Fruit fly (Drosophila melanogaster) whole organism, embryonic: Measurements from ENCODE around the gene CG6901.

Experiments used
- Asciz ChIP-seq: fragments of 200-800 bp; sonication (Bioruptor generic); optimal IDR thresholded peaks from 2 replicates; lab custom pipeline; 2017; ENCODE audit warnings: missing biosample characterization, mild to moderate bottlenecking, missing genetic modification characterization, missing genetic modification reagents
- BtbVII ChIP-seq: fragments of 200-800 bp; sonication (Bioruptor generic); optimal IDR thresholded peaks from 3 replicates; lab custom pipeline; 2017; ENCODE audit warnings: missing biosample characterization, mild to moderate bottlenecking, missing genetic modification characterization
- CG10654 ChIP-seq: fragments of 200-800 bp; sonication (Bioruptor generic); optimal IDR thresholded peaks from 2 replicates; lab custom pipeline; 2016; ENCODE audit warnings: missing biosample characterization, missing genetic modification characterization
- CG10959 ChIP-seq: fragments of 200-800 bp; sonication (Bioruptor generic); IDR thresholded peaks from 2 replicates; pipeline ENCODE4 v1.3.6; 2022; ENCODE audit warnings: missing biosample characterization, missing genetic modification characterization
- CG11398 ChIP-seq: fragments of 200-800 bp; sonication (Bioruptor generic); optimal IDR thresholded peaks from 2 replicates; lab custom pipeline; 2016; ENCODE audit warnings: missing biosample characterization, missing genetic modification characterization
- CG12744 ChIP-seq: fragments of 200-800 bp; sonication (Bioruptor generic); optimal IDR thresholded peaks from 2 replicates; lab custom pipeline; 2016; ENCODE audit warnings: missing biosample characterization, missing genetic modification characterization
- CG15514 ChIP-seq: fragments of 200-800 bp; sonication (Bioruptor generic); optimal IDR thresholded peaks from 3 replicates; lab custom pipeline; 2017; ENCODE audit warnings: missing biosample characterization, missing genetic modification characterization, mild to moderate bottlenecking, moderate library complexity, missing genetic modification reagents
- CG17359 ChIP-seq: fragments of 200-800 bp; sonication (Bioruptor generic); optimal IDR thresholded peaks from 3 replicates; lab custom pipeline; 2018; ENCODE audit warnings: missing biosample characterization, mild to moderate bottlenecking, missing genetic modification characterization, moderate library complexity
- CG17912 ChIP-seq: fragments of 200-800 bp; sonication (Bioruptor generic); optimal IDR thresholded peaks from 2 replicates; lab custom pipeline; 2018; ENCODE audit warnings: missing biosample characterization, mild to moderate bottlenecking, missing genetic modification characterization
- CG2129 ChIP-seq: fragments of 200-800 bp; sonication (Bioruptor generic); IDR thresholded peaks from 2 replicates; pipeline ENCODE4 v1.3.6; 2022; ENCODE audit warnings: missing biosample characterization, missing genetic modification characterization; ENCODE audit not compliant: partially characterized antibody
- CG2199 ChIP-seq: fragments of 200-800 bp; sonication (Bioruptor generic); IDR thresholded peaks from 3 replicates; pipeline ENCODE4 v1.3.6; 2022; ENCODE audit warnings: missing biosample characterization, missing genetic modification characterization
- CG42726 ChIP-seq: fragments of 200-800 bp; sonication (Bioruptor generic); IDR thresholded peaks from 2 replicates; pipeline ENCODE4 v1.3.6; 2022; ENCODE audit warnings: missing biosample characterization, missing genetic modification characterization; ENCODE audit not compliant: partially characterized antibody
- CG4707 ChIP-seq: fragments of 200-800 bp; sonication (Bioruptor generic); optimal IDR thresholded peaks from 2 replicates; lab custom pipeline; 2018; ENCODE audit warnings: missing biosample characterization, mild to moderate bottlenecking, missing genetic modification characterization, moderate library complexity
- CG6683 ChIP-seq: fragments of 200-800 bp; sonication (Bioruptor generic); optimal IDR thresholded peaks from 2 replicates; lab custom pipeline; 2017; ENCODE audit warnings: missing biosample characterization, mild to moderate bottlenecking, missing genetic modification characterization, missing genetic modification reagents
- CG6765 ChIP-seq: fragments of 200-800 bp; sonication (Bioruptor generic); optimal IDR thresholded peaks from 3 replicates; lab custom pipeline; 2017; ENCODE audit warnings: missing biosample characterization, mild to moderate bottlenecking, missing genetic modification characterization
- CG6791 ChIP-seq: fragments of 200-800 bp; sonication (Bioruptor generic); IDR thresholded peaks from 3 replicates; pipeline ENCODE4 v1.3.6; 2022; ENCODE audit warnings: missing biosample characterization, missing genetic modification characterization; ENCODE audit not compliant: partially characterized antibody
- CG7372 ChIP-seq: fragments of 200-800 bp; sonication (Bioruptor generic); IDR thresholded peaks from 2 replicates; pipeline ENCODE4 v1.3.6; 2022; ENCODE audit warnings: missing biosample characterization, missing genetic modification characterization
- CG8281 ChIP-seq: fragments of 200-800 bp; sonication (Bioruptor generic); optimal IDR thresholded peaks from 2 replicates; lab custom pipeline; 2018; ENCODE audit warnings: missing biosample characterization, mild to moderate bottlenecking, missing genetic modification characterization, moderate library complexity
- CG8765 ChIP-seq: fragments of 200-800 bp; sonication (Bioruptor generic); IDR thresholded peaks from 2 replicates; pipeline ENCODE4 v1.3.6; 2022; ENCODE audit warnings: missing biosample characterization, missing genetic modification characterization
- CG9727 ChIP-seq: fragments of 200-800 bp; sonication (Bioruptor generic); optimal IDR thresholded peaks from 3 replicates; lab custom pipeline; 2017; ENCODE audit warnings: missing biosample characterization, mild to moderate bottlenecking, missing genetic modification characterization
- CoRest ChIP-seq: fragments of 200-800 bp; sonication (Bioruptor generic); optimal IDR thresholded peaks from 3 replicates; lab custom pipeline; 2018; ENCODE audit warnings: missing biosample characterization, mild to moderate bottlenecking, missing genetic modification characterization, moderate library complexity
- D ChIP-seq, 2 experiments: fragments of 200-800 bp in 1 of 2; fragments of >200 bp in 1 of 2; sonication (Bioruptor generic) in 1 of 2; optimal IDR thresholded peaks; 2 replicates in 1 of 2; 3 replicates in 1 of 2; lab custom pipeline; 2017; ENCODE audit warnings: mild to moderate bottlenecking in 1 of 2, missing biosample characterization in 1 of 2, missing genetic modification characterization in 1 of 2, missing genetic modification reagents in 1 of 2
- Dbx ChIP-seq: fragments of 200-800 bp; sonication (Bioruptor generic); IDR thresholded peaks from 3 replicates; pipeline ENCODE4 v1.3.6; 2022; ENCODE audit warnings: missing biosample characterization, missing genetic modification characterization
- Doc3 ChIP-seq: fragments of 200-800 bp; sonication (Bioruptor generic); IDR thresholded peaks from 3 replicates; pipeline ENCODE4 v1.3.6; 2022; ENCODE audit warnings: missing biosample characterization, missing genetic modification characterization; ENCODE audit not compliant: partially characterized antibody
- Hand ChIP-seq: fragments of 200-800 bp; sonication (Bioruptor generic); optimal IDR thresholded peaks from 2 replicates; lab custom pipeline; 2017; ENCODE audit warnings: mild to moderate bottlenecking, missing biosample characterization, missing genetic modification reagents, missing genetic modification characterization
- Hmr ChIP-seq: fragments of 200-800 bp; sonication (Bioruptor generic); optimal IDR thresholded peaks from 3 replicates; lab custom pipeline; 2017; ENCODE audit warnings: mild to moderate bottlenecking, missing biosample characterization, missing genetic modification reagents, missing genetic modification characterization
- Hr78 ChIP-seq, 2 experiments: fragments of 200-800 bp in 1 of 2; fragments of >200 bp in 1 of 2; sonication (Bioruptor generic) in 1 of 2; optimal IDR thresholded peaks; 2 replicates each; lab custom pipeline; 2017 to 2019; ENCODE audit warnings: missing biosample characterization in 2 of 2, missing genetic modification characterization in 2 of 2, mild to moderate bottlenecking in 1 of 2, moderate library complexity in 1 of 2
- Med ChIP-seq: fragments of 200-800 bp; sonication (Bioruptor generic); peaks from one replicate; lab custom pipeline; 2016; ENCODE audit warnings: missing biosample characterization, missing genetic modification characterization, mild to moderate bottlenecking, inconsistent platforms, moderate library complexity
- Mes4 ChIP-seq: fragments of 200-800 bp; sonication (Bioruptor generic); optimal IDR thresholded peaks from 2 replicates; lab custom pipeline; 2016; ENCODE audit warnings: missing biosample characterization, missing genetic modification characterization
- Poxn ChIP-seq: fragments of 200-800 bp; sonication (Bioruptor generic); IDR thresholded peaks from 2 replicates; pipeline ENCODE4 v1.3.6; 2022; ENCODE audit warnings: missing biosample characterization, missing genetic modification characterization
- aop ChIP-seq: fragments of 200-800 bp; sonication (Bioruptor generic); IDR thresholded peaks from 2 replicates; pipeline ENCODE4 v1.3.6; 2022; ENCODE audit warnings: missing biosample characterization, missing genetic modification characterization
- ci ChIP-seq: fragments of 200-800 bp; sonication (Bioruptor generic); IDR thresholded peaks from 3 replicates; pipeline ENCODE4 v1.3.6; 2022; ENCODE audit warnings: missing biosample characterization, missing genetic modification characterization
- croc ChIP-seq: fragments of 200-800 bp; sonication (Bioruptor generic); conservative IDR thresholded peaks from 3 replicates; pipeline ENCODE4 v1.3.6; 2022; ENCODE audit warnings: missing biosample characterization, missing genetic modification characterization
- disco-r ChIP-seq: fragments of 200-800 bp; sonication (Bioruptor generic); optimal IDR thresholded peaks from 2 replicates; lab custom pipeline; 2016; ENCODE audit warnings: missing biosample characterization, missing genetic modification characterization
- dmrt99B ChIP-seq: fragments of 200-800 bp; sonication (Bioruptor generic); optimal IDR thresholded peaks from 2 replicates; lab custom pipeline; 2018; ENCODE audit warnings: missing biosample characterization, mild to moderate bottlenecking, missing genetic modification characterization, moderate library complexity
- esg ChIP-seq: fragments of 200-800 bp; sonication (Bioruptor generic); conservative IDR thresholded peaks from 2 replicates; pipeline ENCODE4 v1.3.6; 2022; ENCODE audit warnings: missing biosample characterization, missing genetic modification characterization
- fd3F ChIP-seq: fragments of 200-800 bp; sonication (Bioruptor generic); optimal IDR thresholded peaks from 2 replicates; lab custom pipeline; 2018; ENCODE audit warnings: missing biosample characterization, mild to moderate bottlenecking, missing genetic modification characterization, moderate library complexity
- her ChIP-seq: fragments of 200-800 bp; sonication (Bioruptor generic); optimal IDR thresholded peaks from 2 replicates; lab custom pipeline; 2016; ENCODE audit warnings: missing biosample characterization, missing genetic modification characterization
- lab ChIP-seq: fragments of 200-800 bp; sonication (Bioruptor generic); optimal IDR thresholded peaks from 3 replicates; lab custom pipeline; 2017; ENCODE audit warnings: missing biosample characterization, missing genetic modification characterization, mild to moderate bottlenecking, moderate library complexity, missing genetic modification reagents
- mam ChIP-seq: fragments of 200-800 bp; sonication (Bioruptor generic); optimal IDR thresholded peaks from 3 replicates; lab custom pipeline; 2016; ENCODE audit warnings: missing biosample characterization, missing genetic modification characterization
- pb ChIP-seq: fragments of 200-800 bp; sonication (Bioruptor generic); optimal IDR thresholded peaks from 3 replicates; lab custom pipeline; 2016; ENCODE audit warnings: missing biosample characterization, missing genetic modification characterization
- pfk ChIP-seq: fragments of 200-800 bp; sonication (Bioruptor generic); optimal IDR thresholded peaks from 2 replicates; lab custom pipeline; 2018; ENCODE audit warnings: missing biosample characterization, mild to moderate bottlenecking, missing genetic modification characterization, moderate library complexity
- pita ChIP-seq: fragments of 200-800 bp; sonication (Bioruptor generic); optimal IDR thresholded peaks from 2 replicates; lab custom pipeline; 2017; ENCODE audit warnings: missing biosample characterization, mild to moderate bottlenecking, missing genetic modification characterization
- pros ChIP-seq: fragments of 200-800 bp; sonication (Bioruptor generic); optimal IDR thresholded peaks from 3 replicates; lab custom pipeline; 2019; ENCODE audit warnings: missing biosample characterization, mild to moderate bottlenecking, missing genetic modification characterization, moderate library complexity
- stc ChIP-seq: fragments of 200-800 bp; sonication (Bioruptor generic); IDR thresholded peaks from 2 replicates; pipeline ENCODE4 v1.3.6; 2022; ENCODE audit warnings: missing biosample characterization, missing genetic modification characterization
- stwl ChIP-seq: fragments of 200-800 bp; sonication (Bioruptor generic); optimal IDR thresholded peaks from 3 replicates; lab custom pipeline; 2018; ENCODE audit warnings: missing biosample characterization, mild to moderate bottlenecking, missing genetic modification characterization, moderate library complexity
- trh ChIP-seq: fragments of 200-800 bp; sonication (Bioruptor generic); optimal IDR thresholded peaks from 2 replicates; lab custom pipeline; 2016; ENCODE audit warnings: missing biosample characterization, missing genetic modification characterization
- wor ChIP-seq: fragments of 200-800 bp; sonication (Bioruptor generic); IDR thresholded peaks from 2 replicates; pipeline ENCODE4 v1.3.6; 2022; ENCODE audit warnings: missing biosample characterization, missing genetic modification characterization

CG6901 gene

dm6 chr3R:16275890-16276619 is 47.2 kb upstream of the CG6901 start (continued):
- TF ChIP-seq Asciz (GFP tag; lab: Kevin White, UChicago): peak; percentile 23
- no peak for TF ChIP-seq CG7372
- no peak for TF ChIP-seq croc
- peak; percentile 18 for TF ChIP-seq CG11398 (GFP tag; lab: Kevin White, UChicago)
- no peak for TF ChIP-seq CG17912 (GFP tag; lab: Kevin White, UChicago)
- TF ChIP-seq Hmr (GFP tag; lab: Kevin White, UChicago): no peak
- TF ChIP-seq Hand (GFP tag; lab: Kevin White, UChicago): no peak
- no peak for TF ChIP-seq Poxn (GFP tag; lab: Robert Waterston, UW)
- TF ChIP-seq Mes4 (GFP tag; lab: Kevin White, UChicago): no peak
- TF ChIP-seq CG8281 (tag; lab: Kevin White, UChicago): no peak
- TF ChIP-seq Doc3 (GFP tag; lab: Robert Waterston, UW): no peak
- TF ChIP-seq Med (GFP tag; lab: Kevin White, UChicago): peak; percentile 64
- peak; percentile 3 for TF ChIP-seq CG17359 (tag; lab: Kevin White, UChicago)
- no peak for TF ChIP-seq CG6683 (GFP tag; lab: Kevin White, UChicago)
- TF ChIP-seq CG10959 (GFP tag; lab: Robert Waterston, UW): no peak
- no peak for TF ChIP-seq Dbx
- no peak for TF ChIP-seq D (optimal IDR thresholded peaks at IDR 0.05; lab: Kevin White, UChicago)
- TF ChIP-seq D (GFP tag; optimal IDR thresholded peaks at IDR 0.05; lab: Kevin White, UChicago): peak; percentile 16
- no peak for TF ChIP-seq CG12744 (GFP tag; lab: Kevin White, UChicago)
- TF ChIP-seq CG10654 (GFP tag; lab: Kevin White, UChicago): no peak
- no peak for TF ChIP-seq CG8765
- no peak for TF ChIP-seq BtbVII
- TF ChIP-seq CG42726 (GFP tag; lab: Robert Waterston, UW): no peak
- TF ChIP-seq pros (GFP tag; lab: Kevin White, UChicago): peak; percentile 8
- TF ChIP-seq Hr78 (GFP tag; optimal IDR thresholded peaks at IDR 0.05; lab: Kevin White, UChicago): peak in 1 of 2 experiments; percentile 80
- no peak for TF ChIP-seq mam (GFP tag; lab: Kevin White, UChicago)
- TF ChIP-seq ci (GFP tag; lab: Robert Waterston, UW): peak; percentile 43; the same call in 1 of the 3 replicates
- TF ChIP-seq CG2129 (GFP tag; lab: Robert Waterston, UW): no peak
- no peak for TF ChIP-seq CG6791 (GFP tag; lab: Robert Waterston, UW)
- no peak for TF ChIP-seq CG15514 (GFP tag; lab: Kevin White, UChicago)
- no peak for TF ChIP-seq CG4707 (GFP tag; lab: Kevin White, UChicago)
- no peak for TF ChIP-seq dmrt99B (tag; lab: Kevin White, UChicago)
- TF ChIP-seq CG9727 (GFP tag; lab: Kevin White, UChicago): peak; percentile 19
- TF ChIP-seq stwl (tag; lab: Kevin White, UChicago): no peak
- no peak for TF ChIP-seq esg (GFP tag; lab: Robert Waterston, UW)
- no peak for TF ChIP-seq fd3F (GFP tag; lab: Kevin White, UChicago)
- TF ChIP-seq pb: no peak
- no peak for TF ChIP-seq pita
- TF ChIP-seq trh: no peak
- TF ChIP-seq her: no peak
- TF ChIP-seq lab (GFP tag; lab: Kevin White, UChicago): no peak
- no peak for TF ChIP-seq CoRest
- TF ChIP-seq disco-r: no peak
- TF ChIP-seq aop (GFP tag; lab: Robert Waterston, UW): no peak
- TF ChIP-seq CG6765 (GFP tag; lab: Kevin White, UChicago): no peak
- TF ChIP-seq CG2199 (GFP tag; lab: Robert Waterston, UW): peak; percentile 85; the same call in 2 of the 3 replicates
- TF ChIP-seq pfk (GFP tag; lab: Kevin White, UChicago): no peak
- no peak for TF ChIP-seq wor
- no peak for TF ChIP-seq stc (GFP tag; lab: Robert Waterston, UW)
